Worm (Caenorhabditis elegans): ENCODE data around the gene R02F2.1.

R02F2.1 gene

DNA sequence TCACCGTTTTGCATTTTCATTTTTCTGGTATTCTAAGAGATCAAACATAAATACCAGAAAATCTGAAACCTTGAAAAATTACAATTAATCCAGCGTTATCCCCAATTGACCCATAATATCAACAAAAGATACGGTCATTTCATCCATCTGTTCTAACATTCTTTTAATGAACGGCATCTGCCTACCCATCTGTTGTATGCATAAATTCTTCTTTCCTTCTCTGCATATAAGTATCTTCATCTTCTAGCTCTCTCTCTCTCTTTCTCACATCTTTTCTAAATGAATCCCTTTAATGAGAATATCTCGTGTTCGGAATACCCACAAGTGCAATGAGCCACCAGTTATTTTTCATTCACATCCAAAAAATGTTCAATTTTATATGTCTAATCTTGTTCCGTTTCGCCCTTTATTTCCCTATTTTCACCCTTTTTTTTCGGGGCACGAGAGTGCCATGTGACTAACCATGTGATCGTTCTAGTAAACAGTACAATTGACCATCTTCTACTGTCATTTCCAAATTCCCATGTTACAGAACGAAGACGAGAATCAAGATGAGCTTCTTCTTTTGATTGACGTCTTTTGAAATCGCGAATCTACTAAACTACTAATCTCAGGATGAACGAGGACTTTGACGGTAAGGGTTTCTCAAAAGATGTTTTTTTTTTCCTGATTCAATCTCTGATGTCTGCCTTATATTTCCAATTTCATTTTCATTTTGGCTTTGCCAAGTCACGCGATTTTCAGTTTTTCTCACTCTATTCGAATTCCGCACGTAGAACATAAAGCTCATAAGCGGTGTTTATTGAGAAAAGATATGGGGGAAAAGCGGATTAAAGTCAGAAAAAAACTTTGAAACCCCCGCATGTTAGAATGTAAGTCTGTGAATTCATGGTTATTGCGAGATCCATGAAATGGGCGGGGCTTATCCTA, at the start of gene R02F2.1:
Gene R02F2.1, plus strand, starts transcription at position 528 of the 930 bp plus-strand sequence.
- TF ChIP-seq nhr-48 (tag; optimal IDR thresholded peaks at IDR 0.05), result no peak
- no peak for TF ChIP-seq D1046.2 (GFP tag; IDR thresholded peaks at IDR 0.05)
- TF ChIP-seq spr-3 (GFP tag; optimal IDR thresholded peaks at IDR 0.05), result no peak
- no peak for TF ChIP-seq F37D6.2 (tag; optimal IDR thresholded peaks at IDR 0.05)
- peak; percentile 59 for TF ChIP-seq dve-1 (tag; optimal IDR thresholded peaks at IDR 0.05; ENCODE audit: insufficient read depth)
- TF ChIP-seq Y48G9A.11 (GFP tag; IDR thresholded peaks at IDR 0.05), result no peak
- TF ChIP-seq lim-7 (GFP tag; IDR thresholded peaks at IDR 0.05), result 0 out of 2 replicates have a peak, but pooled peaks have one; percentile 18
- TF ChIP-seq ceh-32 (tag; optimal IDR thresholded peaks at IDR 0.05; ENCODE audit: poor library complexity), result no peak
- no peak for TF ChIP-seq mes-2 (tag; optimal IDR thresholded peaks at IDR 0.05; ENCODE audit: poor library complexity, severe bottlenecking)
- TF ChIP-seq lin-15B (tag; optimal IDR thresholded peaks at IDR 0.05), result no peak
- peak in 1 of 2 experiments; percentile 50 for TF ChIP-seq mdl-1 (tag; optimal IDR thresholded peaks at IDR 0.05)
- TF ChIP-seq nhr-11 (tag; optimal IDR thresholded peaks at IDR 0.05), result no peak
- no peak for TF ChIP-seq ZK546.5 (tag; optimal IDR thresholded peaks at IDR 0.05)
- no peak for TF ChIP-seq T26A8.4 (GFP tag; IDR thresholded peaks at IDR 0.05)
- no peak for TF ChIP-seq gei-8 (GFP tag; optimal IDR thresholded peaks at IDR 0.05)
- peak; percentile 17 for TF ChIP-seq mep-1 (tag; optimal IDR thresholded peaks at IDR 0.05)
- no peak for TF ChIP-seq zfp-3 (GFP tag; conservative IDR thresholded peaks at IDR 0.05)
- TF ChIP-seq F26F4.8 (GFP tag; conservative IDR thresholded peaks at IDR 0.05), result no peak
- TF ChIP-seq attf-4 (tag; optimal IDR thresholded peaks at IDR 0.05), result no peak
- TF ChIP-seq nhr-111 (GFP tag; optimal IDR thresholded peaks at IDR 0.05), result no peak
- no peak for TF ChIP-seq duxl-1 (tag; optimal IDR thresholded peaks at IDR 0.05; ENCODE audit: poor library complexity)
- TF ChIP-seq ceh-62 (tag; optimal IDR thresholded peaks at IDR 0.05), result no peak
- TF ChIP-seq lin-29 (GFP tag; IDR thresholded peaks at IDR 0.05), result no peak
- TF ChIP-seq lin-39 (tag; optimal IDR thresholded peaks at IDR 0.05), result no peak
- no peak for TF ChIP-seq dmd-9 (GFP tag; IDR thresholded peaks at IDR 0.05)
- TF ChIP-seq arid-1 (GFP tag; conservative IDR thresholded peaks at IDR 0.05), result no peak
- TF ChIP-seq R02D3.7 (tag; optimal IDR thresholded peaks at IDR 0.05), result no peak
- TF ChIP-seq fos-1 (tag; optimal IDR thresholded peaks at IDR 0.05), result no peak
- TF ChIP-seq tag-97 (GFP tag; IDR thresholded peaks at IDR 0.05), result no peak
- TF ChIP-seq daf-8 (GFP tag; IDR thresholded peaks at IDR 0.05), result no peak
- no peak for TF ChIP-seq nhr-10 (tag; optimal IDR thresholded peaks at IDR 0.05)
- TF ChIP-seq F10B5.3 (tag; optimal IDR thresholded peaks at IDR 0.05), result no peak
- no peak for TF ChIP-seq nhr-41 (GFP tag; IDR thresholded peaks at IDR 0.05)
- no peak for TF ChIP-seq ceh-44 (GFP tag; IDR thresholded peaks at IDR 0.05)
- no peak for TF ChIP-seq pqm-1 (tag; optimal IDR thresholded peaks at IDR 0.05)
- peak in 1 of 2 experiments; percentile 38 for TF ChIP-seq hif-1 (tag; optimal IDR thresholded peaks at IDR 0.05)
- TF ChIP-seq T20F7.1 (GFP tag; optimal IDR thresholded peaks at IDR 0.05), result no peak
- TF ChIP-seq ceh-82 (tag; optimal IDR thresholded peaks at IDR 0.05), result no peak
- TF ChIP-seq Y75B8A.6 (GFP tag; IDR thresholded peaks at IDR 0.05), result no peak
- TF ChIP-seq mxl-3 (GFP tag; optimal IDR thresholded peaks at IDR 0.05), result no peak
- TF ChIP-seq nhr-76 (tag; optimal IDR thresholded peaks at IDR 0.05), result no peak
- no peak for TF ChIP-seq daf-19 (GFP tag; conservative IDR thresholded peaks at IDR 0.05)
- no peak for TF ChIP-seq unc-62 (GFP tag; optimal IDR thresholded peaks at IDR 0.05 in 1 of 2)
- TF ChIP-seq unc-62 (tag; optimal IDR thresholded peaks at IDR 0.05), result no peak
- no peak for TF ChIP-seq php-3 (GFP tag; IDR thresholded peaks at IDR 0.05)
- no peak for TF ChIP-seq tra-1 (GFP tag; IDR thresholded peaks at IDR 0.05)
- no peak for TF ChIP-seq egl-43 (GFP tag; IDR thresholded peaks at IDR 0.05)
- TF ChIP-seq hmg-1.1 (GFP tag; IDR thresholded peaks at IDR 0.05), result no peak
- TF ChIP-seq ctbp-1 (GFP tag; IDR thresholded peaks at IDR 0.05), result no peak
- no peak for TF ChIP-seq ceh-20 (GFP tag; IDR thresholded peaks at IDR 0.05)
